Worm (Caenorhabditis elegans) whole organism, L2 larva: ENCODE data around the gene nas-39.
A peak's percentile ranks its signal among the peaks of the same experiment; 100 is the strongest.

Experiments
- C34F6.9 ChIP-seq: fragments of 150-350 bp; optimal IDR thresholded peaks from 2 replicates; lab custom pipeline; 2014; ENCODE audit warnings: missing biosample characterization, missing genetic modification characterization
- F13H6.1 ChIP-seq: sonication (generic microtip); optimal IDR thresholded peaks from 2 replicates; lab custom pipeline; 2016; ENCODE audit warnings: missing genetic modification characterization, missing compliant biosample characterization
- R02D3.7 ChIP-seq: fragments of 150-350 bp; optimal IDR thresholded peaks from 2 replicates; lab custom pipeline; 2014; ENCODE audit warnings: missing biosample characterization, missing genetic modification characterization
- Y55F3AM.14 ChIP-seq: fragments of 200-800 bp; sonication (Bioruptor generic); optimal IDR thresholded peaks from 2 replicates; lab custom pipeline; 2018; ENCODE audit warnings: mild to moderate bottlenecking, missing genetic modification characterization, missing compliant biosample characterization
- ZK546.5 ChIP-seq: sonication (generic microtip); optimal IDR thresholded peaks from 2 replicates; lab custom pipeline; 2017; ENCODE audit warnings: missing biosample characterization, missing genetic modification characterization
- ama-1 ChIP-seq: fragments of 150-350 bp; optimal IDR thresholded peaks from 2 replicates; lab custom pipeline; 2018; ENCODE audit warnings: inconsistent platforms
- blmp-1 ChIP-seq: sonication (generic microtip); optimal IDR thresholded peaks from 2 replicates; lab custom pipeline; 2017; ENCODE audit warnings: missing genetic modification characterization, mild to moderate bottlenecking, missing compliant biosample characterization, antibody characterized with exemption, moderate library complexity; ENCODE audit not compliant: insufficient read depth
- ceh-16 ChIP-seq: fragments of 150-350 bp; optimal IDR thresholded peaks from 2 replicates; lab custom pipeline; 2014; ENCODE audit warnings: missing biosample characterization, missing genetic modification characterization
- ceh-82 ChIP-seq: fragments of 150-350 bp; optimal IDR thresholded peaks from 2 replicates; lab custom pipeline; 2014; ENCODE audit warnings: missing biosample characterization, missing genetic modification characterization
- crh-2 ChIP-seq: sonication (generic microtip); optimal IDR thresholded peaks from 2 replicates; lab custom pipeline; 2017; ENCODE audit warnings: missing biosample characterization, missing genetic modification characterization
- elt-3 ChIP-seq: sonication (generic microtip); optimal IDR thresholded peaks from 2 replicates; lab custom pipeline; 2017; ENCODE audit warnings: missing biosample characterization, missing genetic modification characterization
- fos-1 ChIP-seq: fragments of 150-350 bp; optimal IDR thresholded peaks from 2 replicates; lab custom pipeline; 2014; ENCODE audit warnings: missing biosample characterization, missing genetic modification characterization
- lin-11 ChIP-seq: fragments of 150-350 bp; sonication (generic microtip); optimal IDR thresholded peaks from 2 replicates; lab custom pipeline; 2014; ENCODE audit warnings: missing biosample characterization, missing genetic modification characterization, inconsistent platforms, mixed read lengths
- lin-13 ChIP-seq: fragments of 150-350 bp; optimal IDR thresholded peaks from 2 replicates; lab custom pipeline; 2014; ENCODE audit warnings: missing biosample characterization, missing genetic modification reagents, missing genetic modification characterization
- lin-39 ChIP-seq: fragments of 150-350 bp; optimal IDR thresholded peaks from 2 replicates; lab custom pipeline; 2014; ENCODE audit warnings: missing biosample characterization, missing genetic modification reagents, missing genetic modification characterization
- lsy-2 ChIP-seq, 2 experiments: fragments of 150-350 bp in 1 of 2; sonication (generic microtip) in 1 of 2; optimal IDR thresholded peaks; 2 replicates each; lab custom pipeline; 2014 to 2017; ENCODE audit warnings: missing biosample characterization in 2 of 2, missing genetic modification characterization in 2 of 2
- mab-5 ChIP-seq: fragments of 150-350 bp; optimal IDR thresholded peaks from 2 replicates; lab custom pipeline; 2014; ENCODE audit warnings: missing biosample characterization, missing genetic modification characterization
- mbf-1 ChIP-seq: sonication (generic microtip); optimal IDR thresholded peaks from 2 replicates; lab custom pipeline; 2017; ENCODE audit warnings: missing biosample characterization, missing genetic modification characterization
- mdl-1 ChIP-seq, 2 experiments: fragments of 150-350 bp in 1 of 2; sonication (generic microtip) in 1 of 2; optimal IDR thresholded peaks; 2 replicates each; lab custom pipeline; 2017; ENCODE audit warnings: missing biosample characterization in 2 of 2, missing genetic modification characterization in 2 of 2
- nhr-10 ChIP-seq: sonication (generic microtip); optimal IDR thresholded peaks from 2 replicates; lab custom pipeline; 2017; ENCODE audit warnings: missing biosample characterization, missing genetic modification characterization
- nhr-11 ChIP-seq: fragments of 150-350 bp; optimal IDR thresholded peaks from 2 replicates; lab custom pipeline; 2014; ENCODE audit warnings: missing biosample characterization, missing genetic modification characterization
- nhr-12 ChIP-seq: fragments of 150-350 bp; optimal IDR thresholded peaks from 2 replicates; lab custom pipeline; 2014; ENCODE audit warnings: missing biosample characterization, missing genetic modification characterization
- nhr-129 ChIP-seq: fragments of 150-350 bp; optimal IDR thresholded peaks from 2 replicates; lab custom pipeline; 2014; ENCODE audit warnings: missing biosample characterization, missing genetic modification characterization
- nhr-21 ChIP-seq: fragments of 150-350 bp; optimal IDR thresholded peaks from 2 replicates; lab custom pipeline; 2014; ENCODE audit warnings: missing biosample characterization, missing genetic modification characterization
- nhr-23 ChIP-seq: fragments of 150-350 bp; optimal IDR thresholded peaks from 2 replicates; lab custom pipeline; 2014; ENCODE audit warnings: missing biosample characterization, missing genetic modification reagents, missing genetic modification characterization
- nhr-237 ChIP-seq: fragments of 150-350 bp; optimal IDR thresholded peaks from 2 replicates; lab custom pipeline; 2014; ENCODE audit warnings: missing biosample characterization, missing genetic modification characterization
- nhr-25 ChIP-seq: fragments of 150-350 bp; sonication (generic microtip); optimal IDR thresholded peaks from 3 replicates; lab custom pipeline; 2014; ENCODE audit warnings: missing biosample characterization, missing genetic modification characterization
- nhr-6 ChIP-seq: fragments of 150-350 bp; optimal IDR thresholded peaks from 2 replicates; lab custom pipeline; 2014; ENCODE audit warnings: missing biosample characterization, missing genetic modification characterization
- sem-4 ChIP-seq: fragments of 150-350 bp; optimal IDR thresholded peaks from 2 replicates; lab custom pipeline; 2014; ENCODE audit warnings: missing biosample characterization, missing genetic modification reagents, missing genetic modification characterization
- skn-1 ChIP-seq: sonication (generic microtip); optimal IDR thresholded peaks from 2 replicates; lab custom pipeline; 2017; ENCODE audit warnings: missing biosample characterization, missing genetic modification characterization
- sma-3 ChIP-seq: sonication (generic microtip); optimal IDR thresholded peaks from 2 replicates; lab custom pipeline; 2016; ENCODE audit warnings: missing genetic modification reagents, missing genetic modification characterization, missing compliant biosample characterization
- sma-9 ChIP-seq, 2 experiments: fragments of 150-350 bp in 1 of 2; sonication (generic microtip) in 1 of 2; optimal IDR thresholded peaks; 2 replicates each; lab custom pipeline; 2014 to 2016; ENCODE audit warnings: missing genetic modification characterization in 2 of 2, mild to moderate bottlenecking in 1 of 2, missing biosample characterization in 1 of 2, missing compliant biosample characterization in 1 of 2, missing genetic modification reagents in 1 of 2, moderate library complexity in 1 of 2
- snpc-4 ChIP-seq: fragments of 150-350 bp; optimal IDR thresholded peaks from 2 replicates; lab custom pipeline; 2014; ENCODE audit warnings: missing biosample characterization, missing genetic modification characterization
- unc-39 ChIP-seq: fragments of 150-350 bp; optimal IDR thresholded peaks from 2 replicates; lab custom pipeline; 2014; ENCODE audit warnings: missing biosample characterization, missing genetic modification characterization
- unc-55 ChIP-seq: fragments of 150-350 bp; sonication (generic microtip); optimal IDR thresholded peaks from 3 replicates; lab custom pipeline; 2014; ENCODE audit warnings: missing biosample characterization, missing genetic modification reagents, missing genetic modification characterization
- zag-1 ChIP-seq: fragments of 150-350 bp; optimal IDR thresholded peaks from 2 replicates; lab custom pipeline; 2014; ENCODE audit warnings: missing biosample characterization, missing genetic modification characterization
- ztf-1 ChIP-seq: fragments of 200-800 bp; sonication (Bioruptor generic); conservative IDR thresholded peaks from 2 replicates; pipeline ENCODE4 v1.3.6; 2022; ENCODE audit warnings: missing genetic modification characterization, missing compliant biosample characterization
- ztf-11 ChIP-seq: sonication (generic microtip); optimal IDR thresholded peaks from 2 replicates; lab custom pipeline; 2017; ENCODE audit warnings: missing biosample characterization, missing genetic modification characterization
- ztf-4 ChIP-seq: fragments of 150-350 bp; optimal IDR thresholded peaks from 2 replicates; lab custom pipeline; 2014; ENCODE audit warnings: missing biosample characterization, missing genetic modification characterization

nas-39 gene

ce11 chrX:16485322-16485721, 28.6 kb downstream of the nas-39 start:
- TF ChIP-seq lin-11 (tag; lab: Kevin White, UChicago) (no peak), mab-5 (tag; lab: Kevin White, UChicago) (no peak), snpc-4 (tag; lab: Kevin White, UChicago) (no peak)

ce11 chrX:16487068-16487658, 30.4 kb downstream of the nas-39 start, which contains the start of gene cah-3:
Gene cah-3, plus strand, starts transcription at chrX:16487481.
- TF ChIP-seq nhr-129 (tag; lab: Kevin White, UChicago), result no peak
- TF ChIP-seq elt-3 (tag; lab: Kevin White, UChicago), result no peak
- TF ChIP-seq sem-4, result no peak
- peak; percentile 61 for TF ChIP-seq crh-2
- no peak for TF ChIP-seq ztf-11 (tag; lab: Kevin White, UChicago)
- TF ChIP-seq sma-3 (GFP tag; lab: Kevin White, UChicago), result no peak
- no peak for TF ChIP-seq nhr-10 (tag; lab: Kevin White, UChicago)
- TF ChIP-seq nhr-21 (tag; lab: Kevin White, UChicago), result no peak
- peak; percentile 7 for TF ChIP-seq sma-9 (GFP tag; optimal IDR thresholded peaks at IDR 0.05; lab: Kevin White, UChicago)
- TF ChIP-seq sma-9 (tag; optimal IDR thresholded peaks at IDR 0.05; lab: Kevin White, UChicago), result no peak
- no peak for TF ChIP-seq lin-13
- no peak for TF ChIP-seq unc-55 (GFP tag; lab: Kevin White, UChicago)
- TF ChIP-seq mdl-1 (tag; optimal IDR thresholded peaks at IDR 0.05; lab: Kevin White, UChicago), result peak in 1 of 2 experiments; percentile 15
- no peak for TF ChIP-seq ztf-1 (GFP tag; lab: Robert Waterston, UW)
- no peak for TF ChIP-seq unc-39 (tag; lab: Kevin White, UChicago)
- TF ChIP-seq ceh-16 (tag; lab: Kevin White, UChicago), result no peak
- no peak for TF ChIP-seq ama-1 (lab: Kevin White, UChicago)
- TF ChIP-seq C34F6.9 (tag; lab: Kevin White, UChicago), result no peak
- peak; percentile 88 for TF ChIP-seq fos-1 (tag; lab: Kevin White, UChicago)
- TF ChIP-seq nhr-6, result no peak
- TF ChIP-seq lsy-2 (tag; optimal IDR thresholded peaks at IDR 0.05; lab: Kevin White, UChicago), result no peak
- TF ChIP-seq skn-1, result no peak
- no peak for TF ChIP-seq nhr-237 (tag; lab: Kevin White, UChicago)
- TF ChIP-seq Y55F3AM.14 (GFP tag; lab: Kevin White, UChicago), result no peak
- no peak for TF ChIP-seq ztf-4 (tag; lab: Kevin White, UChicago)
- no peak for TF ChIP-seq mab-5 (tag; lab: Kevin White, UChicago)

- TF ChIP-seq zag-1, result no peak
- TF ChIP-seq nhr-25 (tag; lab: Kevin White, UChicago), result no peak
Measured at ce11 chrX:16490753-16491152, 34.0 kb downstream of the nas-39 start.

ce11 chrX:16494630-16495029, 37.9 kb downstream of the nas-39 start, which contains the start of gene K05G3.2:
Gene K05G3.2, plus strand, starts transcription at chrX:16494930.
- TF ChIP-seq fos-1 (tag; lab: Kevin White, UChicago), result no peak
- TF ChIP-seq nhr-129 (tag; lab: Kevin White, UChicago), result no peak
- TF ChIP-seq blmp-1 (tag; lab: Kevin White, UChicago), result no peak
- TF ChIP-seq mbf-1 (tag; lab: Kevin White, UChicago), result no peak
- no peak for TF ChIP-seq lin-11 (tag; lab: Kevin White, UChicago)
- no peak for TF ChIP-seq nhr-23
- TF ChIP-seq ceh-82 (tag; lab: Kevin White, UChicago), result no peak
- no peak for TF ChIP-seq R02D3.7 (tag; lab: Kevin White, UChicago)
- TF ChIP-seq crh-2, result no peak
- TF ChIP-seq F13H6.1 (tag; lab: Kevin White, UChicago), result no peak
- no peak for TF ChIP-seq ZK546.5 (tag; lab: Kevin White, UChicago)
- TF ChIP-seq nhr-10 (tag; lab: Kevin White, UChicago), result no peak
- no peak for TF ChIP-seq nhr-12 (tag; lab: Kevin White, UChicago)
- no peak for TF ChIP-seq lin-39 (tag; lab: Kevin White, UChicago)
- no peak for TF ChIP-seq snpc-4 (tag; lab: Kevin White, UChicago)
- no peak for TF ChIP-seq nhr-11 (tag; lab: Kevin White, UChicago)
- no peak for TF ChIP-seq ztf-4 (tag; lab: Kevin White, UChicago)
- TF ChIP-seq Y55F3AM.14 (GFP tag; lab: Kevin White, UChicago), result no peak
